Fruit fly (Drosophila melanogaster) whole organism, embryonic: ENCODE results near the gene CG14840.

Experiments
- Asciz ChIP-seq: fragments of 200-800 bp; sonication (Bioruptor generic); optimal IDR thresholded peaks from 2 replicates; lab custom pipeline; 2017; ENCODE audit warnings: missing biosample characterization, mild to moderate bottlenecking, missing genetic modification characterization, missing genetic modification reagents
- Atf6 ChIP-seq: fragments of 200-800 bp; sonication (Bioruptor generic); IDR thresholded peaks from 2 replicates; pipeline ENCODE4 v1.3.6; 2022; ENCODE audit warnings: missing biosample characterization, missing genetic modification characterization
- C15 ChIP-seq: fragments of 200-800 bp; sonication (Bioruptor generic); IDR thresholded peaks from 3 replicates; pipeline ENCODE4 v1.3.6; 2022; ENCODE audit warnings: missing biosample characterization, missing genetic modification characterization
- CG10147 ChIP-seq: fragments of 200-800 bp; sonication (Bioruptor generic); optimal IDR thresholded peaks from 2 replicates; lab custom pipeline; 2019; ENCODE audit warnings: missing biosample characterization, mild to moderate bottlenecking, missing genetic modification characterization, moderate library complexity
- CG10979 ChIP-seq: fragments of 200-800 bp; sonication (Bioruptor generic); optimal IDR thresholded peaks from 2 replicates; lab custom pipeline; 2018; ENCODE audit warnings: missing biosample characterization, mild to moderate bottlenecking, missing genetic modification characterization, moderate library complexity
- CG11456 ChIP-seq: fragments of 200-800 bp; sonication (Bioruptor generic); IDR thresholded peaks from 3 replicates; pipeline ENCODE4 v1.3.6; 2022; ENCODE audit warnings: missing biosample characterization, missing genetic modification characterization
- CG14860 ChIP-seq: fragments of 200-800 bp; sonication (Bioruptor generic); IDR thresholded peaks from 3 replicates; pipeline ENCODE4 v1.3.6; 2022; ENCODE audit warnings: missing biosample characterization, missing genetic modification characterization; ENCODE audit not compliant: partially characterized antibody
- CG16779 ChIP-seq: fragments of 200-800 bp; sonication (Bioruptor generic); IDR thresholded peaks from 2 replicates; pipeline ENCODE4 v1.3.6; 2022; ENCODE audit warnings: missing biosample characterization, missing genetic modification characterization
- CG17568 ChIP-seq: fragments of 200-800 bp; sonication (Bioruptor generic); optimal IDR thresholded peaks from 2 replicates; lab custom pipeline; 2018; ENCODE audit warnings: missing biosample characterization, mild to moderate bottlenecking, missing genetic modification characterization, moderate library complexity
- CG1832 ChIP-seq: fragments of 200-800 bp; sonication (Bioruptor generic); optimal IDR thresholded peaks from 2 replicates; lab custom pipeline; 2017; ENCODE audit warnings: missing biosample characterization, mild to moderate bottlenecking, missing genetic modification characterization, inconsistent platforms
- CG3281 ChIP-seq: fragments of 200-800 bp; sonication (Bioruptor generic); optimal IDR thresholded peaks from 3 replicates; lab custom pipeline; 2017; ENCODE audit warnings: missing biosample characterization, mild to moderate bottlenecking, missing genetic modification characterization
- CG34376 ChIP-seq: fragments of 200-800 bp; sonication (Bioruptor generic); optimal IDR thresholded peaks from 2 replicates; lab custom pipeline; 2018; ENCODE audit warnings: missing biosample characterization, mild to moderate bottlenecking, missing genetic modification characterization
- CG4404 ChIP-seq: fragments of 200-800 bp; sonication (Bioruptor generic); IDR thresholded peaks from 2 replicates; pipeline ENCODE4 v1.3.6; 2022; ENCODE audit warnings: missing biosample characterization, missing genetic modification characterization
- CG7963 ChIP-seq: fragments of 200-800 bp; sonication (Bioruptor generic); IDR thresholded peaks from 3 replicates; pipeline ENCODE4 v1.3.6; 2022; ENCODE audit warnings: missing biosample characterization, missing genetic modification characterization; ENCODE audit not compliant: partially characterized antibody
- CG9797 ChIP-seq: fragments of 200-800 bp; sonication (Bioruptor generic); optimal IDR thresholded peaks from 3 replicates; lab custom pipeline; 2018; ENCODE audit warnings: missing biosample characterization, mild to moderate bottlenecking, missing genetic modification characterization
- D19B ChIP-seq: fragments of 200-800 bp; sonication (Bioruptor generic); optimal IDR thresholded peaks from 2 replicates; lab custom pipeline; 2017; ENCODE audit warnings: missing biosample characterization, mild to moderate bottlenecking, missing genetic modification characterization
- Dp ChIP-seq: fragments of 200-800 bp; sonication (Bioruptor generic); optimal IDR thresholded peaks from 2 replicates; lab custom pipeline; 2018; ENCODE audit warnings: missing biosample characterization, mild to moderate bottlenecking, missing genetic modification characterization, moderate library complexity
- Dref ChIP-seq: fragments of 200-800 bp; sonication (Bioruptor generic); IDR thresholded peaks from 2 replicates; pipeline ENCODE4 v1.3.6; 2022; ENCODE audit warnings: missing biosample characterization, missing genetic modification characterization
- Drgx ChIP-seq: fragments of 200-800 bp; sonication (Bioruptor generic); IDR thresholded peaks from 2 replicates; pipeline ENCODE4 v1.3.6; 2022; ENCODE audit warnings: missing biosample characterization, missing genetic modification characterization
- Eip74EF ChIP-seq, 2 experiments: fragments of 200-800 bp in 1 of 2; fragments of >200 bp in 1 of 2; sonication (Bioruptor generic) in 1 of 2; optimal IDR thresholded peaks; 2 replicates each; lab custom pipeline; 2017 to 2019; ENCODE audit warnings: missing biosample characterization in 2 of 2, missing genetic modification characterization in 2 of 2, mild to moderate bottlenecking in 1 of 2, moderate library complexity in 1 of 2
- HLH54F ChIP-seq: fragments of 200-800 bp; sonication (Bioruptor generic); optimal IDR thresholded peaks from 3 replicates; lab custom pipeline; 2016; ENCODE audit warnings: missing biosample characterization, missing genetic modification characterization
- HLHmδ ChIP-seq: fragments of 200-800 bp; sonication (Bioruptor generic); optimal IDR thresholded peaks from 2 replicates; lab custom pipeline; 2018; ENCODE audit warnings: missing biosample characterization, mild to moderate bottlenecking, missing genetic modification characterization, moderate library complexity
- Hand ChIP-seq: fragments of 200-800 bp; sonication (Bioruptor generic); optimal IDR thresholded peaks from 2 replicates; lab custom pipeline; 2017; ENCODE audit warnings: mild to moderate bottlenecking, missing biosample characterization, missing genetic modification reagents, missing genetic modification characterization
- Lpt ChIP-seq: fragments of >200 bp; optimal IDR thresholded peaks from 2 replicates; lab custom pipeline; 2018; ENCODE audit warnings: missing biosample characterization, missing genetic modification characterization
- Mad ChIP-seq: fragments of 200-800 bp; sonication (Bioruptor generic); optimal IDR thresholded peaks from 2 replicates; lab custom pipeline; 2016; ENCODE audit warnings: missing biosample characterization, missing genetic modification characterization
- NC2α ChIP-seq: fragments of 200-800 bp; sonication (Bioruptor generic); optimal IDR thresholded peaks from 2 replicates; lab custom pipeline; 2016; ENCODE audit warnings: missing biosample characterization, missing genetic modification characterization
- NC2β ChIP-seq: fragments of 200-800 bp; sonication (Bioruptor generic); optimal IDR thresholded peaks from 2 replicates; lab custom pipeline; 2016; ENCODE audit warnings: missing biosample characterization, missing genetic modification characterization
- Ptx1 ChIP-seq: fragments of 200-800 bp; sonication (Bioruptor generic); IDR thresholded peaks from 2 replicates; pipeline ENCODE4 v1.3.6; 2022; ENCODE audit warnings: missing biosample characterization, missing genetic modification characterization
- ab ChIP-seq: fragments of 200-800 bp; sonication (Bioruptor generic); optimal IDR thresholded peaks from 2 replicates; lab custom pipeline; 2016; ENCODE audit warnings: missing biosample characterization, missing genetic modification characterization
- abd-A ChIP-seq: fragments of 200-800 bp; sonication (Bioruptor generic); optimal IDR thresholded peaks from 3 replicates; lab custom pipeline; 2019; ENCODE audit warnings: missing biosample characterization, mild to moderate bottlenecking, missing genetic modification characterization, moderate library complexity
- bbx ChIP-seq: fragments of 200-800 bp; sonication (Bioruptor generic); IDR thresholded peaks from 2 replicates; pipeline ENCODE4 v1.3.6; 2022; ENCODE audit warnings: missing biosample characterization, missing genetic modification characterization; ENCODE audit not compliant: partially characterized antibody
- cad ChIP-seq: fragments of >200 bp; optimal IDR thresholded peaks from 2 replicates; lab custom pipeline; 2017; ENCODE audit warnings: missing biosample characterization, missing genetic modification characterization
- crc ChIP-seq: fragments of 200-800 bp; sonication (Bioruptor generic); optimal IDR thresholded peaks from 2 replicates; lab custom pipeline; 2016; ENCODE audit warnings: missing biosample characterization, missing genetic modification characterization
- croc ChIP-seq: fragments of 200-800 bp; sonication (Bioruptor generic); conservative IDR thresholded peaks from 3 replicates; pipeline ENCODE4 v1.3.6; 2022; ENCODE audit warnings: missing biosample characterization, missing genetic modification characterization
- da ChIP-seq: fragments of 200-800 bp; sonication (Bioruptor generic); optimal IDR thresholded peaks from 2 replicates; lab custom pipeline; 2016; ENCODE audit warnings: missing biosample characterization, missing genetic modification characterization
- dysf ChIP-seq: fragments of 200-800 bp; sonication (Bioruptor generic); IDR thresholded peaks from 3 replicates; pipeline ENCODE4 v1.3.6; 2022; ENCODE audit warnings: missing biosample characterization, missing genetic modification characterization
- esg ChIP-seq: fragments of 200-800 bp; sonication (Bioruptor generic); conservative IDR thresholded peaks from 2 replicates; pipeline ENCODE4 v1.3.6; 2022; ENCODE audit warnings: missing biosample characterization, missing genetic modification characterization
- eve ChIP-seq, 2 experiments: fragments of >200 bp; optimal IDR thresholded peaks; 2 replicates each; lab custom pipeline; 2017; ENCODE audit warnings: missing biosample characterization in 2 of 2, missing genetic modification characterization in 2 of 2
- ewg ChIP-seq: fragments of 200-800 bp; sonication (Bioruptor generic); optimal IDR thresholded peaks from 3 replicates; lab custom pipeline; 2017; ENCODE audit warnings: mild to moderate bottlenecking, missing biosample characterization, missing genetic modification reagents, missing genetic modification characterization
- fd102C ChIP-seq: fragments of 200-800 bp; sonication (Bioruptor generic); optimal IDR thresholded peaks from 2 replicates; lab custom pipeline; 2018; ENCODE audit warnings: missing biosample characterization, mild to moderate bottlenecking, missing genetic modification characterization, moderate library complexity
- gcm ChIP-seq: fragments of 200-800 bp; sonication (Bioruptor generic); optimal IDR thresholded peaks from 2 replicates; lab custom pipeline; 2019; ENCODE audit warnings: missing biosample characterization, mild to moderate bottlenecking, missing genetic modification characterization, moderate library complexity
- gt ChIP-seq: fragments of 200-800 bp; sonication (Bioruptor generic); IDR thresholded peaks from 2 replicates; pipeline ENCODE4 v1.3.6; 2022; ENCODE audit warnings: missing biosample characterization, missing genetic modification characterization
- hth ChIP-seq: fragments of >200 bp; optimal IDR thresholded peaks from 2 replicates; lab custom pipeline; 2017; ENCODE audit warnings: inconsistent platforms
- klu ChIP-seq: fragments of 200-800 bp; sonication (Bioruptor generic); IDR thresholded peaks from 2 replicates; pipeline ENCODE4 v1.3.6; 2022; ENCODE audit warnings: missing biosample characterization, missing genetic modification characterization
- lmd ChIP-seq: fragments of 200-800 bp; sonication (Bioruptor generic); IDR thresholded peaks from 2 replicates; pipeline ENCODE4 v1.3.6; 2022; ENCODE audit warnings: missing biosample characterization, missing genetic modification characterization
- p53 ChIP-seq: fragments of 200-800 bp; sonication (Bioruptor generic); optimal IDR thresholded peaks from 2 replicates; lab custom pipeline; 2016; ENCODE audit warnings: missing biosample characterization, missing genetic modification characterization
- psq ChIP-seq: fragments of 200-800 bp; sonication (Bioruptor generic); optimal IDR thresholded peaks from 2 replicates; lab custom pipeline; 2017; ENCODE audit warnings: missing biosample characterization, missing genetic modification characterization
- vvl ChIP-seq: fragments of 200-800 bp; sonication (Bioruptor generic); IDR thresholded peaks from 2 replicates; pipeline ENCODE4 v1.3.6; 2022; ENCODE audit warnings: missing biosample characterization, missing genetic modification characterization
- zfh2 ChIP-seq: fragments of 200-800 bp; sonication (Bioruptor generic); optimal IDR thresholded peaks from 2 replicates; lab custom pipeline; 2016; ENCODE audit warnings: missing biosample characterization, missing genetic modification characterization

The CG14840 gene

DNA sequence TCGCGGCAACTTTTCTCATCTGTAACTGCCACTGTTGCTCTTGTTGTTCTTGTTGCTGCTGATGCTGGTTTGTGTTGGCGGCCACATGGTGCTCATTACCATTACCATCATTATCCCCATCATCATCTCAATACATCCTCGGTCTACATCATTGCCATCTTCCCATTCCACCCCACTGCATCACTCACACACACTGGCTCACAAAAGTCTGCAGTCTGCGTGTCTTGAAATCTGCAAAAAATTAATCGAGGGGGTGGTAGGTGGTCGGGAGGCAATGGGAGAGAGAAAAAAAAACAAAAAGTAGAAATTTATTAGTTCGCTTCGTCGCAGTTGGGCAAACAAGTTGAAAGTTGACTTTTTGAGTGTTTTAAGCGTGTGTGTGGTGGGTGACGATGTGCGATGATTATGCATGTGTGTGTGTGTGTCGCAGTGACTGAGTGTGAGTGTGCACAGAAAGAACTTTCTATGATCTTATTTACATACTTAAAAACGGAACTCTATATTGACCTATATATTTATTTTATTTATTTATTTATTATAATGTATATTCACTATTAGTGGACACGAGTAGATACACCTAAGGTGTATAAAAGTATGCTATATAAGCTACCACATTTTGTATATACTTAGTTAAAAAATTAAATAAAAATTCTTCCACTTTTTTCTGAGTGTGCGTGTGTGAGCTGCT, 18.4 kb upstream of the CG14840 start (continued):
- no peak for TF ChIP-seq Lpt (GFP tag; lab: Kevin White, UChicago)
- 0 out of 2 replicates have a peak, but pooled peaks have one; percentile 25 for TF ChIP-seq Ptx1 (GFP tag; lab: Robert Waterston, UW)
- no peak for TF ChIP-seq D19B (GFP tag; lab: Kevin White, UChicago)
- TF ChIP-seq klu (GFP tag; lab: Robert Waterston, UW): no peak
- TF ChIP-seq Mad (GFP tag; lab: Kevin White, UChicago): no peak
- TF ChIP-seq eve (GFP tag; optimal IDR thresholded peaks at IDR 0.05; lab: Kevin White, UChicago): no peak
- TF ChIP-seq CG14860 (GFP tag; lab: Robert Waterston, UW): no peak
- TF ChIP-seq fd102C (GFP tag; lab: Kevin White, UChicago): no peak
- TF ChIP-seq Dref (GFP tag; lab: Robert Waterston, UW): no peak
- TF ChIP-seq crc (GFP tag; lab: Kevin White, UChicago): no peak
- no peak for TF ChIP-seq ab (GFP tag; lab: Kevin White, UChicago)
- TF ChIP-seq da: no peak
- TF ChIP-seq CG4404 (GFP tag; lab: Robert Waterston, UW): no peak
- no peak for TF ChIP-seq NC2β (GFP tag; lab: Kevin White, UChicago)
- no peak for TF ChIP-seq CG9797 (GFP tag; lab: Kevin White, UChicago)
- no peak for TF ChIP-seq NC2α (GFP tag; lab: Kevin White, UChicago)
- no peak for TF ChIP-seq abd-A (tag; lab: Kevin White, UChicago)
- TF ChIP-seq CG16779 (GFP tag; lab: Robert Waterston, UW): no peak
- TF ChIP-seq CG10979 (tag; lab: Kevin White, UChicago): peak; percentile 52
- no peak for TF ChIP-seq p53 (GFP tag; lab: Kevin White, UChicago)
- TF ChIP-seq CG1832: no peak
- no peak for TF ChIP-seq CG17568 (GFP tag; lab: Kevin White, UChicago)

DNA sequence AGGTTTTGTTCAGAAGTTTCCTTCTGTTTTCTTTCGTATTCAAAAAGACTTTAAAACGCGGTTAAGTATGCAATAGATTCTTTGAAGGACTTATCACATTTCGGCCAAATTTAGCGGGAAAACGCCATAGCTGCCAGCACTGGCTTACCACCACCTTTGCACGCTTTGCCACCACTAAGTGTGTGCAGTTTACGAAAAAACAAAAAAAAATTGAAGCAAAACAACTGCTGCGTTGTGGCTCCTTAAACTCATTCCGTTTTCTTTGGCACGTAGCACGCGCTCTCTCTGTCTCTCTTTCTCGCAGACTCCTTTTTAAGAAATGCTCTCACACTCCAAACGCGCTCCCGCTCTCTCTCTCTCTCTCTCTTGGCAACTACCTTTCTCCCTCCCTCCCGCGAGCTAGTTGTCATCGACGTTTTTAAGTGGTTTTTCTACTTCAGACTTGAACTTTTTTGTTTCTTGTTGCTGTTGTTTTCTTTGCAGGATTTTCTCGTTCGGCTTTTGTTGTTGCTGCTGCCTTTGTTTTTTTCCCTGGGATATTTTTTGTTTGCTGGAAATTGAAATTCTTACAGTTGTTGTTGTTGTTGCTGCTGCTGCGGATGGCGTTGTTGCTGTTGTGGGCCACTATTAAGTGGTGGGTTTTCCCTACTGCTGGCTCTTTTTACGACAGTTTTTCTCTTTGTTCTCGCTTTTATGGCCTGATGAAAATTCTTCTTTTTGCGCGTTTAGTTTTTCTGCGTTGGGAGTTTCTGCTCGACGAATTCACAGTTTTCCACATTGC, 17.7 kb upstream of the CG14840 start:
- TF ChIP-seq CG10147 (GFP tag; lab: Kevin White, UChicago) (no peak), HLHmδ (GFP tag; lab: Kevin White, UChicago) (peak; percentile 8), esg (GFP tag; lab: Robert Waterston, UW) (no peak), Drgx (0 out of 2 replicates have a peak, but pooled peaks have one; percentile 56), CG11456 (GFP tag; lab: Robert Waterston, UW) (no peak), lmd (GFP tag; lab: Robert Waterston, UW) (no peak), psq (GFP tag; lab: Kevin White, UChicago) (no peak), gt (no peak), croc (GFP tag; lab: Robert Waterston, UW) (no peak), cad (GFP tag; lab: Kevin White, UChicago) (peak; percentile 83), CG7963 (GFP tag; lab: Robert Waterston, UW) (no peak), CG3281 (GFP tag; lab: Kevin White, UChicago) (no peak), dysf (no peak), zfh2 (GFP tag; lab: Kevin White, UChicago) (no peak), ewg (GFP tag; lab: Kevin White, UChicago) (no peak), Dp (GFP tag; lab: Kevin White, UChicago) (no peak), Asciz (GFP tag; lab: Kevin White, UChicago) (no peak), hth (lab: Kevin White, UChicago) (no peak), C15 (GFP tag; lab: Robert Waterston, UW) (no peak), bbx (GFP tag; lab: Robert Waterston, UW) (no peak), Hand (no peak), vvl (GFP tag; lab: Robert Waterston, UW) (no peak), gcm (GFP tag; lab: Kevin White, UChicago) (no peak), HLH54F (no peak), Eip74EF (GFP tag; optimal IDR thresholded peaks at IDR 0.05; lab: Kevin White, UChicago) (no peak), CG34376 (GFP tag; lab: Kevin White, UChicago) (no peak), Atf6 (no peak)
